Worm (Caenorhabditis elegans) whole organism, L2 larva: ENCODE data around the gene mrpl-45.

Experiments used
- C34F6.9 ChIP-seq: fragments of 150-350 bp; optimal IDR thresholded peaks from 2 replicates; lab custom pipeline; 2014; ENCODE audit warnings: missing biosample characterization, missing genetic modification characterization
- F13H6.1 ChIP-seq: sonication (generic microtip); optimal IDR thresholded peaks from 2 replicates; lab custom pipeline; 2016; ENCODE audit warnings: missing genetic modification characterization, missing compliant biosample characterization
- R02D3.7 ChIP-seq: fragments of 150-350 bp; optimal IDR thresholded peaks from 2 replicates; lab custom pipeline; 2014; ENCODE audit warnings: missing biosample characterization, missing genetic modification characterization
- Y55F3AM.14 ChIP-seq: fragments of 200-800 bp; sonication (Bioruptor generic); optimal IDR thresholded peaks from 2 replicates; lab custom pipeline; 2018; ENCODE audit warnings: mild to moderate bottlenecking, missing genetic modification characterization, missing compliant biosample characterization
- ZK546.5 ChIP-seq: sonication (generic microtip); optimal IDR thresholded peaks from 2 replicates; lab custom pipeline; 2017; ENCODE audit warnings: missing biosample characterization, missing genetic modification characterization
- alr-1 ChIP-seq: fragments of 150-350 bp; optimal IDR thresholded peaks from 2 replicates; lab custom pipeline; 2014; ENCODE audit warnings: missing biosample characterization, missing genetic modification characterization
- ama-1 ChIP-seq: fragments of 150-350 bp; optimal IDR thresholded peaks from 2 replicates; lab custom pipeline; 2018; ENCODE audit warnings: inconsistent platforms
- blmp-1 ChIP-seq: sonication (generic microtip); optimal IDR thresholded peaks from 2 replicates; lab custom pipeline; 2017; ENCODE audit warnings: missing genetic modification characterization, mild to moderate bottlenecking, missing compliant biosample characterization, antibody characterized with exemption, moderate library complexity; ENCODE audit not compliant: insufficient read depth
- ceh-16 ChIP-seq: fragments of 150-350 bp; optimal IDR thresholded peaks from 2 replicates; lab custom pipeline; 2014; ENCODE audit warnings: missing biosample characterization, missing genetic modification characterization
- ceh-82 ChIP-seq: fragments of 150-350 bp; optimal IDR thresholded peaks from 2 replicates; lab custom pipeline; 2014; ENCODE audit warnings: missing biosample characterization, missing genetic modification characterization
- crh-2 ChIP-seq: sonication (generic microtip); optimal IDR thresholded peaks from 2 replicates; lab custom pipeline; 2017; ENCODE audit warnings: missing biosample characterization, missing genetic modification characterization
- egl-27 ChIP-seq: sonication (generic microtip); optimal IDR thresholded peaks from 3 replicates; lab custom pipeline; 2017; ENCODE audit warnings: missing biosample characterization, missing genetic modification reagents, missing genetic modification characterization
- elt-1 ChIP-seq: fragments of 150-350 bp; optimal IDR thresholded peaks from 2 replicates; lab custom pipeline; 2014; ENCODE audit warnings: missing biosample characterization, missing genetic modification characterization
- fos-1 ChIP-seq: fragments of 150-350 bp; optimal IDR thresholded peaks from 2 replicates; lab custom pipeline; 2014; ENCODE audit warnings: missing biosample characterization, missing genetic modification characterization
- gmeb-1 ChIP-seq: fragments of 150-350 bp; optimal IDR thresholded peaks from 2 replicates; lab custom pipeline; 2014; ENCODE audit warnings: missing biosample characterization, missing genetic modification characterization
- lin-11 ChIP-seq: fragments of 150-350 bp; sonication (generic microtip); optimal IDR thresholded peaks from 2 replicates; lab custom pipeline; 2014; ENCODE audit warnings: missing biosample characterization, missing genetic modification characterization, inconsistent platforms, mixed read lengths
- lin-13 ChIP-seq: fragments of 150-350 bp; optimal IDR thresholded peaks from 2 replicates; lab custom pipeline; 2014; ENCODE audit warnings: missing biosample characterization, missing genetic modification reagents, missing genetic modification characterization
- lin-39 ChIP-seq: fragments of 150-350 bp; optimal IDR thresholded peaks from 2 replicates; lab custom pipeline; 2014; ENCODE audit warnings: missing biosample characterization, missing genetic modification reagents, missing genetic modification characterization
- lsy-2 ChIP-seq, 2 experiments: fragments of 150-350 bp in 1 of 2; sonication (generic microtip) in 1 of 2; optimal IDR thresholded peaks; 2 replicates each; lab custom pipeline; 2014 to 2017; ENCODE audit warnings: missing biosample characterization in 2 of 2, missing genetic modification characterization in 2 of 2
- mab-5 ChIP-seq: fragments of 150-350 bp; optimal IDR thresholded peaks from 2 replicates; lab custom pipeline; 2014; ENCODE audit warnings: missing biosample characterization, missing genetic modification characterization
- mbf-1 ChIP-seq: sonication (generic microtip); optimal IDR thresholded peaks from 2 replicates; lab custom pipeline; 2017; ENCODE audit warnings: missing biosample characterization, missing genetic modification characterization
- mdl-1 ChIP-seq, 2 experiments: fragments of 150-350 bp in 1 of 2; sonication (generic microtip) in 1 of 2; optimal IDR thresholded peaks; 2 replicates each; lab custom pipeline; 2017; ENCODE audit warnings: missing biosample characterization in 2 of 2, missing genetic modification characterization in 2 of 2
- nhr-10 ChIP-seq: sonication (generic microtip); optimal IDR thresholded peaks from 2 replicates; lab custom pipeline; 2017; ENCODE audit warnings: missing biosample characterization, missing genetic modification characterization
- nhr-12 ChIP-seq: fragments of 150-350 bp; optimal IDR thresholded peaks from 2 replicates; lab custom pipeline; 2014; ENCODE audit warnings: missing biosample characterization, missing genetic modification characterization
- nhr-129 ChIP-seq: fragments of 150-350 bp; optimal IDR thresholded peaks from 2 replicates; lab custom pipeline; 2014; ENCODE audit warnings: missing biosample characterization, missing genetic modification characterization
- nhr-21 ChIP-seq: fragments of 150-350 bp; optimal IDR thresholded peaks from 2 replicates; lab custom pipeline; 2014; ENCODE audit warnings: missing biosample characterization, missing genetic modification characterization
- nhr-23 ChIP-seq: fragments of 150-350 bp; optimal IDR thresholded peaks from 2 replicates; lab custom pipeline; 2014; ENCODE audit warnings: missing biosample characterization, missing genetic modification reagents, missing genetic modification characterization
- nhr-237 ChIP-seq: fragments of 150-350 bp; optimal IDR thresholded peaks from 2 replicates; lab custom pipeline; 2014; ENCODE audit warnings: missing biosample characterization, missing genetic modification characterization
- nhr-25 ChIP-seq: fragments of 150-350 bp; sonication (generic microtip); optimal IDR thresholded peaks from 3 replicates; lab custom pipeline; 2014; ENCODE audit warnings: missing biosample characterization, missing genetic modification characterization
- nhr-77 ChIP-seq: fragments of 150-350 bp; optimal IDR thresholded peaks from 2 replicates; lab custom pipeline; 2014; ENCODE audit warnings: missing biosample characterization, missing genetic modification characterization
- peb-1 ChIP-seq: fragments of 150-350 bp; optimal IDR thresholded peaks from 2 replicates; lab custom pipeline; 2014; ENCODE audit warnings: missing biosample characterization, missing genetic modification characterization
- sem-4 ChIP-seq: fragments of 150-350 bp; optimal IDR thresholded peaks from 2 replicates; lab custom pipeline; 2014; ENCODE audit warnings: missing biosample characterization, missing genetic modification reagents, missing genetic modification characterization
- skn-1 ChIP-seq: sonication (generic microtip); optimal IDR thresholded peaks from 2 replicates; lab custom pipeline; 2017; ENCODE audit warnings: missing biosample characterization, missing genetic modification characterization
- sma-3 ChIP-seq: sonication (generic microtip); optimal IDR thresholded peaks from 2 replicates; lab custom pipeline; 2016; ENCODE audit warnings: missing genetic modification reagents, missing genetic modification characterization, missing compliant biosample characterization
- snpc-4 ChIP-seq: fragments of 150-350 bp; optimal IDR thresholded peaks from 2 replicates; lab custom pipeline; 2014; ENCODE audit warnings: missing biosample characterization, missing genetic modification characterization
- unc-39 ChIP-seq: fragments of 150-350 bp; optimal IDR thresholded peaks from 2 replicates; lab custom pipeline; 2014; ENCODE audit warnings: missing biosample characterization, missing genetic modification characterization
- unc-55 ChIP-seq: fragments of 150-350 bp; sonication (generic microtip); optimal IDR thresholded peaks from 3 replicates; lab custom pipeline; 2014; ENCODE audit warnings: missing biosample characterization, missing genetic modification reagents, missing genetic modification characterization
- unc-62 ChIP-seq: fragments of 150-350 bp; optimal IDR thresholded peaks from 2 replicates; lab custom pipeline; 2014; ENCODE audit warnings: missing biosample characterization, missing genetic modification reagents, missing genetic modification characterization
- ztf-11 ChIP-seq: sonication (generic microtip); optimal IDR thresholded peaks from 2 replicates; lab custom pipeline; 2017; ENCODE audit warnings: missing biosample characterization, missing genetic modification characterization
- ztf-4 ChIP-seq: fragments of 150-350 bp; optimal IDR thresholded peaks from 2 replicates; lab custom pipeline; 2014; ENCODE audit warnings: missing biosample characterization, missing genetic modification characterization

The mrpl-45 gene

DNA sequence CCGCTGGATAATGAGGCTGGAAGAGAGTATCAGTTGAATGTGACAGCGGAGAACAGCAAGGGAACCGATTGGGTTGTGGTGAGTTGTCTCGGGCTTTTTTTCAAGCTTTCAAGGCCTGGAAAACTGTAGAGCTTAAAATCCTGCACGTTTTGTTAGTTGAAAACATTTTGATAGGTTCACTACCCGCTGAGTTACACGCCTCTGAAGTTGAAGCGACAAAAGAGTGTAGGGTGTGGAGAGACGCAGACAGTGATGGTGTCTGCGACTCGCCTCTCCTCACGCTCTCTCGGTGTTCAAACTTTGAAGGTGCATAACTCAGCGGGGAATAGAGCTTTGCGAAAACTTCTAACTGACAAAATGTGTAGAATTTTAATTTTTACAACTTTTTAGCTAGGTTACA, 28.5 kb downstream of the mrpl-45 start:
- TF ChIP-seq lin-13: no peak
- no peak for TF ChIP-seq nhr-129 (tag; lab: Kevin White, UChicago)
- TF ChIP-seq ztf-4 (tag; lab: Kevin White, UChicago): no peak
- TF ChIP-seq fos-1: no peak
- no peak for TF ChIP-seq egl-27 (tag; lab: Kevin White, UChicago)
- no peak for TF ChIP-seq nhr-77 (tag; lab: Kevin White, UChicago)
- no peak for TF ChIP-seq mab-5 (tag; lab: Kevin White, UChicago)
- no peak for TF ChIP-seq Y55F3AM.14
- TF ChIP-seq unc-39: no peak
- no peak for TF ChIP-seq unc-62 (GFP tag; lab: Kevin White, UChicago)
- no peak for TF ChIP-seq blmp-1 (tag; lab: Kevin White, UChicago)
- TF ChIP-seq nhr-237 (tag; lab: Kevin White, UChicago): no peak

- TF ChIP-seq skn-1 (tag; lab: Kevin White, UChicago): no peak
- TF ChIP-seq ztf-4 (tag; lab: Kevin White, UChicago): no peak
- no peak for TF ChIP-seq nhr-21 (tag; lab: Kevin White, UChicago)
- TF ChIP-seq elt-1 (tag; lab: Kevin White, UChicago): no peak
- TF ChIP-seq sem-4: no peak
- no peak for TF ChIP-seq nhr-12 (tag; lab: Kevin White, UChicago)
- no peak for TF ChIP-seq egl-27 (tag; lab: Kevin White, UChicago)
- TF ChIP-seq ztf-11: no peak
- TF ChIP-seq snpc-4: no peak
- TF ChIP-seq alr-1 (tag; lab: Kevin White, UChicago): no peak
- TF ChIP-seq mbf-1 (tag; lab: Kevin White, UChicago): no peak
- no peak for TF ChIP-seq peb-1 (tag; lab: Kevin White, UChicago)
- TF ChIP-seq mab-5 (tag; lab: Kevin White, UChicago): no peak
- TF ChIP-seq nhr-25 (tag; lab: Kevin White, UChicago): no peak
- TF ChIP-seq crh-2 (tag; lab: Kevin White, UChicago): no peak
These were observed 32.2 kb downstream of the mrpl-45 start for ce11 chrIII:1169622-1170021.

DNA sequence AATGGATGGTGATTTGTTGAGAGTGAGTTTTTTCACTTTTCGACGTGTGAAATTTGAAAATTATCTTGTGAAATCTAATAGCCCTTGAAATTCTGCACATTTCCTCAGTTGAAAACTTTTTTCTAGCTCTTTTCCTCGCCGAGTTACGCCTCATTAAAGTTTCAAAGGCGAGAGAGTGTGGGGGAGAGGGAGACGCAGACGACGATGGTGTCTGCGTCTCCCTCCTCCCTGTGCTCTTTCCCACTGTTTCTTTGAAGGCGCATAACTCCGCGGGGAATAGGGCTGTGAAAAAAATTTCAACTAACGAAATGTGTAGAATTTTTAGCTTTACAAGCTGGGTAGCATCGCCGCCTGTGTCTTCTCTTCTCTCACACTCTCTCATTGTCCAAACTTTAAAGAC, 35.4 kb downstream of the mrpl-45 start:
- TF ChIP-seq ceh-82 (no peak), nhr-10 (no peak), lsy-2 (tag; optimal IDR thresholded peaks at IDR 0.05; lab: Kevin White, UChicago) (no peak), unc-55 (no peak), lin-13 (no peak), unc-62 (GFP tag; lab: Kevin White, UChicago) (no peak), sma-3 (GFP tag; lab: Kevin White, UChicago) (no peak), nhr-77 (tag; lab: Kevin White, UChicago) (no peak), nhr-12 (tag; lab: Kevin White, UChicago) (no peak), C34F6.9 (no peak), F13H6.1 (tag; lab: Kevin White, UChicago) (no peak), mbf-1 (tag; lab: Kevin White, UChicago) (no peak), gmeb-1 (tag; lab: Kevin White, UChicago) (no peak), R02D3.7 (no peak), ama-1 (lab: Kevin White, UChicago) (no peak), mdl-1 (tag; optimal IDR thresholded peaks at IDR 0.05; lab: Kevin White, UChicago) (no peak), lin-39 (tag; lab: Kevin White, UChicago) (no peak), alr-1 (tag; lab: Kevin White, UChicago) (no peak)

ce11 chrIII:1164668-1165067, 37.1 kb downstream of the mrpl-45 start:
- no peak for TF ChIP-seq crh-2 (tag; lab: Kevin White, UChicago)
- no peak for TF ChIP-seq ceh-16 (tag; lab: Kevin White, UChicago)
- no peak for TF ChIP-seq C34F6.9
- TF ChIP-seq alr-1 (tag; lab: Kevin White, UChicago): no peak
- no peak for TF ChIP-seq peb-1 (tag; lab: Kevin White, UChicago)
- TF ChIP-seq elt-1 (tag; lab: Kevin White, UChicago): no peak
- TF ChIP-seq ZK546.5 (tag; lab: Kevin White, UChicago): no peak
- no peak for TF ChIP-seq nhr-10
- TF ChIP-seq unc-62 (GFP tag; lab: Kevin White, UChicago): no peak
- TF ChIP-seq ama-1 (lab: Kevin White, UChicago): no peak
- TF ChIP-seq mdl-1 (tag; optimal IDR thresholded peaks at IDR 0.05; lab: Kevin White, UChicago): no peak
- TF ChIP-seq ceh-82: no peak
- TF ChIP-seq lin-11 (tag; lab: Kevin White, UChicago): no peak
- TF ChIP-seq nhr-23: no peak
- no peak for TF ChIP-seq snpc-4
- TF ChIP-seq Y55F3AM.14: no peak
- TF ChIP-seq, all 48 proteins: peak for 0
